Worm (Caenorhabditis elegans) whole organism, L1 larva: ENCODE data around the gene F43D2.6.

Source experiments
- fos-1 ChIP-seq: fragments of 150-350 bp; optimal IDR thresholded peaks from 2 replicates; lab custom pipeline; 2014; ENCODE audit warnings: missing biosample characterization, missing genetic modification characterization
- nhr-12 ChIP-seq: sonication (generic microtip); optimal IDR thresholded peaks from 2 replicates; lab custom pipeline; 2017; ENCODE audit warnings: missing biosample characterization, missing genetic modification characterization
- nhr-19 ChIP-seq: fragments of 200-800 bp; sonication (Bioruptor generic); conservative IDR thresholded peaks from 2 replicates; pipeline ENCODE4 v1.3.6; 2022; ENCODE audit warnings: missing genetic modification characterization, missing compliant biosample characterization
- nhr-28 ChIP-seq: fragments of 150-350 bp; optimal IDR thresholded peaks from 2 replicates; lab custom pipeline; 2014; ENCODE audit warnings: missing biosample characterization, missing genetic modification characterization
- nhr-77 ChIP-seq: fragments of 150-350 bp; optimal IDR thresholded peaks from 2 replicates; lab custom pipeline; 2014; ENCODE audit warnings: missing biosample characterization, missing genetic modification characterization
- nhr-90 ChIP-seq: sonication (generic microtip); optimal IDR thresholded peaks from 2 replicates; lab custom pipeline; 2016; ENCODE audit warnings: mild to moderate bottlenecking, missing genetic modification characterization, missing compliant biosample characterization; ENCODE audit not compliant: poor library complexity
- ztf-11 ChIP-seq, 2 experiments: sonication (generic microtip); optimal IDR thresholded peaks; 2 replicates each; lab custom pipeline; 2016 to 2017; ENCODE audit warnings: missing genetic modification characterization in 2 of 2, missing biosample characterization in 1 of 2, missing compliant biosample characterization in 1 of 2

DNA sequence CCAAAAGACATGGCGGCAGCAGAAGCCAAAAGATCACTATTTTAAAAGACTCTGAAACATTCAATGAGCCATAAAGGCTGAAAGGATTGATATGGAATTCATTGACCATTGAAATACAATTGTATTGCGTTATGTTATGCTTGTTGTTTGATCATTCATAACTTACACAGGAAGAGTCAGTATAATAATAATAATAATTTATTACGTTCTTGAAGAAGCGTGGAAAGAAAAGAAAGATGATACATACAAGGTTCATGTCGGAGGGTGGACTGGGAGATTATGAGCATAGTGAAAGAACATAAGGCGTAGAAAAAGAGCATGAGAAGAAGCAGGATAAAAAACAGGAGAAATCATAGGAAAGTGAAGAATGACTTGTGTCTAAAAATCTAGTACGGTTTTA lies 5.1 kb upstream of the F43D2.6 start, which contains the start of gene F43D2.7:
- TF ChIP-seq nhr-12 (tag; lab: Kevin White, UChicago) (no peak), nhr-77 (no peak), nhr-19 (GFP tag; lab: Robert Waterston, UW) (no peak), fos-1 (tag; lab: Kevin White, UChicago) (no peak), ztf-11 (tag; optimal IDR thresholded peaks at IDR 0.05; lab: Kevin White, UChicago) (no peak), nhr-28 (tag; lab: Kevin White, UChicago) (no peak), nhr-90 (tag; lab: Kevin White, UChicago) (no peak)
